4 fruit fly cellular contexts compared by ENCODE assay signal in genomic region chr2L:7005489-7005888, dm6.
A peak's percentile ranks its signal among the peaks of the same experiment; 100 is the strongest.
TF ChIP-seq lines count a peak whose summit lies in the region.

No protein-coding gene starts in this region.

- no peak for TF ChIP-seq CTCF in whole organism, embryonic (GFP tag; optimal IDR thresholded peaks at IDR 0.05; lab: Kevin White, UChicago)

TF ChIP-seq in whole organism, embryonic, 481 proteins besides CTCF, POLR2A, EP300 and RAD21 (continues in another document):
- TF ChIP-seq TFAM (GFP tag; optimal IDR thresholded peaks at IDR 0.05; lab: Kevin White, UChicago) (no peak), CG14014 (GFP tag; IDR thresholded peaks at IDR 0.05; lab: Robert Waterston, UW) (no peak), CG1602 (GFP tag; optimal IDR thresholded peaks at IDR 0.05; lab: Kevin White, UChicago) (no peak), Hr3 (GFP tag; optimal IDR thresholded peaks at IDR 0.05; lab: Kevin White, UChicago) (no peak), CG10543 (GFP tag; optimal IDR thresholded peaks at IDR 0.05; lab: Kevin White, UChicago) (no peak), Gsc (GFP tag; IDR thresholded peaks at IDR 0.05; lab: Robert Waterston, UW) (no peak), pros (GFP tag; optimal IDR thresholded peaks at IDR 0.05; lab: Kevin White, UChicago) (peak; percentile 84), twi (tag; optimal IDR thresholded peaks at IDR 0.05; lab: Kevin White, UChicago) (no peak), Hsf (GFP tag; optimal IDR thresholded peaks at IDR 0.05; lab: Kevin White, UChicago) (no peak), Sox100B (GFP tag; optimal IDR thresholded peaks at IDR 0.05; lab: Kevin White, UChicago) (no peak), CG9817 (tag; optimal IDR thresholded peaks at IDR 0.05; lab: Kevin White, UChicago) (no peak), CG10462 (GFP tag; optimal IDR thresholded peaks at IDR 0.05; lab: Kevin White, UChicago) (no peak), CG15601 (tag; optimal IDR thresholded peaks at IDR 0.05; lab: Kevin White, UChicago) (no peak), tgo (GFP tag; IDR thresholded peaks at IDR 0.05; lab: Robert Waterston, UW) (no peak), Deaf1 (tag; optimal IDR thresholded peaks at IDR 0.05; lab: Kevin White, UChicago) (no peak), klu (GFP tag; IDR thresholded peaks at IDR 0.05; lab: Robert Waterston, UW) (no peak), stc (GFP tag; IDR thresholded peaks at IDR 0.05; lab: Robert Waterston, UW) (no peak), CG12155 (GFP tag; optimal IDR thresholded peaks at IDR 0.05; lab: Kevin White, UChicago) (no peak), sqz (GFP tag; optimal IDR thresholded peaks at IDR 0.05; lab: Kevin White, UChicago) (peak; percentile 67), CG8281 (tag; optimal IDR thresholded peaks at IDR 0.05; lab: Kevin White, UChicago) (no peak), CG30431 (GFP tag; optimal IDR thresholded peaks at IDR 0.05; lab: Kevin White, UChicago) (no peak), MTF-1 (GFP tag; optimal IDR thresholded peaks at IDR 0.05; lab: Kevin White, UChicago; ENCODE audit: borderline replicate concordance) (no peak), cg (GFP tag; optimal IDR thresholded peaks at IDR 0.05; lab: Kevin White, UChicago) (peak; percentile 3), Blimp-1 (GFP tag; optimal IDR thresholded peaks at IDR 0.05; lab: Kevin White, UChicago) (peak; percentile 1)

TF ChIP-seq in whole organism, prepupa, 60 proteins besides CTCF, POLR2A, EP300 and RAD21:
- TF ChIP-seq acj6 (GFP tag; optimal IDR thresholded peaks at IDR 0.05; lab: Kevin White, UChicago): no peak
- TF ChIP-seq Eip78C (GFP tag; lab: Kevin White, UChicago): peak; percentile 21

TF ChIP-seq in whole organism, pupa, 21 proteins besides CTCF, POLR2A, EP300 and RAD21:
- TF ChIP-seq CG10348 (GFP tag; IDR thresholded peaks at IDR 0.05; lab: Robert Waterston, UW) (no peak), EcR (GFP tag; optimal IDR thresholded peaks at IDR 0.05; lab: Kevin White, UChicago) (peak; percentile 20), D1 (tag; optimal IDR thresholded peaks at IDR 0.05; lab: Kevin White, UChicago) (no peak), Pif1A (GFP tag; optimal IDR thresholded peaks at IDR 0.05; lab: Kevin White, UChicago) (no peak), Pif1B (GFP tag; optimal IDR thresholded peaks at IDR 0.05; lab: Kevin White, UChicago) (no peak), CG8159 (tag; optimal IDR thresholded peaks at IDR 0.05; lab: Kevin White, UChicago) (no peak)
TF ChIP-seq in whole organism, pupa: peak in this region for 1.

TF ChIP-seq in whole organism, wandering third instar larva, 38 proteins besides CTCF, POLR2A, EP300 and RAD21:
- TF ChIP-seq Vsx2 (GFP tag; optimal IDR thresholded peaks at IDR 0.05; lab: Kevin White, UChicago; ENCODE audit: partially characterized antibody): peak; percentile 38
- TF ChIP-seq CrebA (GFP tag; optimal IDR thresholded peaks at IDR 0.05; lab: Kevin White, UChicago; ENCODE audit: borderline replicate concordance): peak; percentile 52
- TF ChIP-seq Myc (optimal IDR thresholded peaks at IDR 0.05; lab: Kevin White, UChicago): no peak
- TF ChIP-seq foxo (GFP tag; optimal IDR thresholded peaks at IDR 0.05; lab: Kevin White, UChicago): no peak

Comparison
In these comparisons a context has a peak if more than half of its experiments do, and no peak if none do; other contexts are left out.
1. Of the 7 proteins assayed by ChIP-seq in both whole organism, embryonic and whole organism, prepupa: peak only in whole organism, embryonic: Blimp-1; only in whole organism, prepupa: none; in both: none; in neither: 6.